Fruit fly (Drosophila melanogaster) whole organism: Measurements from ENCODE around the gene Ice2.

Experiments used
- CG8478 ChIP-seq: fragments of >200 bp; optimal IDR thresholded peaks from 2 replicates; lab custom pipeline; 2018; ENCODE audit warnings: inconsistent platforms
- Dll ChIP-seq: fragments of >200 bp; optimal IDR thresholded peaks from 2 replicates; lab custom pipeline; 2017
- EcR ChIP-seq, 2 experiments: fragments of >200 bp; optimal IDR thresholded peaks; 2 replicates each; lab custom pipeline; 2017; ENCODE audit warnings: missing biosample characterization in 2 of 2, missing genetic modification characterization in 2 of 2, missing genetic modification reagents in 2 of 2
- pan ChIP-seq: fragments of >200 bp; optimal IDR thresholded peaks from 2 replicates; lab custom pipeline; 2017
- psq ChIP-seq: fragments of >200 bp; optimal IDR thresholded peaks from 2 replicates; lab custom pipeline; 2017
- usp ChIP-seq: fragments of >200 bp; optimal IDR thresholded peaks from 2 replicates; lab custom pipeline; 2017; ENCODE audit warnings: missing biosample characterization, missing genetic modification characterization, mixed read lengths

The Ice2 gene

dm6 chr3R:21124225-21124624 lies 5.8 kb upstream of the Ice2 start:
- TF ChIP-seq CG8478, result no peak
- no peak for TF ChIP-seq pan (lab: Kevin White, UChicago)
- TF ChIP-seq psq (lab: Kevin White, UChicago), result no peak
- no peak for TF ChIP-seq Dll (lab: Kevin White, UChicago)

dm6 chr3R:21126673-21127284 lies 3.2 kb upstream of the Ice2 start:
- peak; percentile 73 for TF ChIP-seq CG8478
- TF ChIP-seq usp (GFP tag; lab: Kevin White, UChicago), result no peak

dm6 chr3R:21127352-21127985 lies 2.5 kb upstream of the Ice2 start, which contains the start of the genes slmb and CG5793:
TSS of gene slmb (minus strand) at chr3R:21127485.
TSS of gene CG5793 (plus strand) at chr3R:21127573.
- TF ChIP-seq pan (lab: Kevin White, UChicago) (no peak), psq (lab: Kevin White, UChicago) (no peak), CG8478 (no peak), usp (GFP tag; lab: Kevin White, UChicago) (no peak), EcR (GFP tag; optimal IDR thresholded peaks at IDR 0.05; lab: Kevin White, UChicago) (no peak), Dll (lab: Kevin White, UChicago) (no peak)

- TF ChIP-seq Dll (lab: Kevin White, UChicago) (no peak), pan (lab: Kevin White, UChicago) (no peak), EcR (GFP tag; optimal IDR thresholded peaks at IDR 0.05; lab: Kevin White, UChicago) (no peak), CG8478 (no peak), psq (lab: Kevin White, UChicago) (no peak), usp (GFP tag; lab: Kevin White, UChicago) (no peak)
Measured at dm6 chr3R:21129617-21130016, 399 bp upstream of the Ice2 start, which contains the start of gene Obp93a. TSS of gene Obp93a (minus strand) at chr3R:21129717.

dm6 chr3R:21133517-21133916 lies 3.5 kb downstream of the Ice2 start, which contains the start of gene Trm7-34:
TSS of gene Trm7-34 (minus strand) at chr3R:21133881.
- TF ChIP-seq psq (lab: Kevin White, UChicago) (no peak), pan (lab: Kevin White, UChicago) (no peak)

dm6 chr3R:21133951-21134350 lies 3.9 kb downstream of the Ice2 start, which contains the start of gene Usp8:
TSS of gene Usp8 (plus strand) at chr3R:21134262.
- TF ChIP-seq pan (lab: Kevin White, UChicago) (no peak), CG8478 (no peak), usp (GFP tag; lab: Kevin White, UChicago) (no peak), Dll (lab: Kevin White, UChicago) (no peak), EcR (GFP tag; optimal IDR thresholded peaks at IDR 0.05; lab: Kevin White, UChicago) (no peak), psq (lab: Kevin White, UChicago) (no peak)

- TF ChIP-seq EcR (GFP tag; optimal IDR thresholded peaks at IDR 0.05; lab: Kevin White, UChicago) (no peak), usp (GFP tag; lab: Kevin White, UChicago) (no peak), pan (lab: Kevin White, UChicago) (no peak), CG8478 (no peak), psq (lab: Kevin White, UChicago) (no peak), Dll (lab: Kevin White, UChicago) (no peak)
Measured at dm6 chr3R:21138220-21138754, 8.3 kb downstream of the Ice2 start, which contains the start of gene meigo. TSS of gene meigo (plus strand) at chr3R:21138270.

dm6 chr3R:21140458-21140857 lies 10.4 kb downstream of the Ice2 start, which contains the start of gene SNF4Agamma:
TSS of gene SNF4Agamma (plus strand) at chr3R:21140739.
- TF ChIP-seq pan (lab: Kevin White, UChicago) (no peak), CG8478 (no peak), psq (lab: Kevin White, UChicago) (no peak), EcR (GFP tag; optimal IDR thresholded peaks at IDR 0.05; lab: Kevin White, UChicago) (no peak), usp (GFP tag; lab: Kevin White, UChicago) (no peak), Dll (lab: Kevin White, UChicago) (no peak)

dm6 chr3R:21141341-21141740 lies 11.3 kb downstream of the Ice2 start:
- no peak for TF ChIP-seq pan (lab: Kevin White, UChicago)
- no peak for TF ChIP-seq psq (lab: Kevin White, UChicago)
- TF ChIP-seq Dll (lab: Kevin White, UChicago), result no peak
- TF ChIP-seq EcR (GFP tag; optimal IDR thresholded peaks at IDR 0.05; lab: Kevin White, UChicago), result no peak
- TF ChIP-seq usp (GFP tag; lab: Kevin White, UChicago), result no peak
- no peak for TF ChIP-seq CG8478

dm6 chr3R:21150090-21150489 lies 20.1 kb downstream of the Ice2 start:
- TF ChIP-seq psq (lab: Kevin White, UChicago), result no peak
- no peak for TF ChIP-seq pan (lab: Kevin White, UChicago)
- TF ChIP-seq Dll (lab: Kevin White, UChicago), result no peak
- TF ChIP-seq EcR (GFP tag; optimal IDR thresholded peaks at IDR 0.05; lab: Kevin White, UChicago), result no peak
- TF ChIP-seq usp (GFP tag; lab: Kevin White, UChicago), result no peak

dm6 chr3R:21151090-21151870 lies 21.3 kb downstream of the Ice2 start:
- TF ChIP-seq EcR (GFP tag; optimal IDR thresholded peaks at IDR 0.05; lab: Kevin White, UChicago) (no peak), Dll (lab: Kevin White, UChicago) (no peak), CG8478 (no peak), pan (lab: Kevin White, UChicago) (no peak), psq (lab: Kevin White, UChicago) (no peak), usp (GFP tag; lab: Kevin White, UChicago) (no peak)
